Worm (Caenorhabditis elegans) whole organism, L4 larva: ENCODE data around the gene C49H3.3.

ENCODE experiments used
- D1046.2 ChIP-seq: fragments of 200-800 bp; sonication (Bioruptor generic); IDR thresholded peaks from 2 replicates; pipeline ENCODE4 v1.3.6; 2022; ENCODE audit warnings: missing genetic modification characterization, missing compliant biosample characterization
- F10B5.3 ChIP-seq: sonication (generic microtip); optimal IDR thresholded peaks from 2 replicates; lab custom pipeline; 2016; ENCODE audit warnings: mild to moderate bottlenecking, missing genetic modification characterization, missing compliant biosample characterization
- F37D6.2 ChIP-seq: sonication (generic microtip); optimal IDR thresholded peaks from 2 replicates; lab custom pipeline; 2016; ENCODE audit warnings: mild to moderate bottlenecking, missing genetic modification characterization, missing compliant biosample characterization
- F44E2.7 ChIP-seq: fragments of 200-800 bp; sonication (Bioruptor generic); IDR thresholded peaks from 2 replicates; pipeline ENCODE4 v2.1.2; 2022; ENCODE audit warnings: missing genetic modification characterization, missing compliant biosample characterization
- F49E8.2 ChIP-seq: sonication (generic microtip); optimal IDR thresholded peaks from 2 replicates; lab custom pipeline; 2016; ENCODE audit warnings: missing compliant biosample characterization, mild to moderate bottlenecking, missing genetic modification characterization, borderline replicate concordance
- T20F7.1 ChIP-seq: fragments of 200-800 bp; sonication (Bioruptor generic); optimal IDR thresholded peaks from 2 replicates; lab custom pipeline; 2018; ENCODE audit warnings: mild to moderate bottlenecking, missing genetic modification characterization, missing compliant biosample characterization
- T26A8.4 ChIP-seq: fragments of 200-800 bp; sonication (Bioruptor generic); IDR thresholded peaks from 2 replicates; pipeline ENCODE4 v1.3.6; 2022; ENCODE audit warnings: missing genetic modification characterization, missing compliant biosample characterization
- Y48G9A.11 ChIP-seq: fragments of 200-800 bp; sonication (Bioruptor generic); IDR thresholded peaks from 2 replicates; pipeline ENCODE4 v1.3.6; 2022; ENCODE audit warnings: missing genetic modification reagents, missing genetic modification characterization, missing compliant biosample characterization
- Y5F2A.4 ChIP-seq: fragments of 200-800 bp; sonication (Bioruptor generic); optimal IDR thresholded peaks from 2 replicates; lab custom pipeline; 2018; ENCODE audit warnings: mild to moderate bottlenecking, missing genetic modification characterization, missing compliant biosample characterization
- ZK546.5 ChIP-seq, 2 experiments: sonication (generic microtip); optimal IDR thresholded peaks; 2 replicates each; lab custom pipeline; 2017; ENCODE audit warnings: missing biosample characterization in 2 of 2, missing genetic modification characterization in 2 of 2
- attf-4 ChIP-seq: sonication (generic microtip); optimal IDR thresholded peaks from 3 replicates; lab custom pipeline; 2017; ENCODE audit warnings: missing biosample characterization, missing genetic modification characterization
- ceh-20 ChIP-seq: fragments of 200-800 bp; sonication (Bioruptor generic); IDR thresholded peaks from 2 replicates; pipeline ENCODE4 v1.3.6; 2022; ENCODE audit warnings: missing genetic modification reagents, missing genetic modification characterization, missing compliant biosample characterization
- ceh-32 ChIP-seq: sonication (generic microtip); optimal IDR thresholded peaks from 2 replicates; lab custom pipeline; 2016; ENCODE audit warnings: mild to moderate bottlenecking, missing genetic modification characterization, missing compliant biosample characterization; ENCODE audit not compliant: poor library complexity
- ces-1 ChIP-seq: fragments of 150-350 bp; sonication (generic microtip); optimal IDR thresholded peaks from 4 replicates; lab custom pipeline; 2014; ENCODE audit warnings: missing biosample characterization, missing genetic modification reagents, missing genetic modification characterization
- ctbp-1 ChIP-seq: fragments of 200-800 bp; sonication (Bioruptor generic); IDR thresholded peaks from 2 replicates; pipeline ENCODE4 v1.3.6; 2022; ENCODE audit warnings: missing genetic modification reagents, missing genetic modification characterization, missing compliant biosample characterization
- dve-1 ChIP-seq: sonication (generic microtip); optimal IDR thresholded peaks from 2 replicates; lab custom pipeline; 2017; ENCODE audit warnings: antibody characterized with exemption, mild to moderate bottlenecking, missing genetic modification characterization, missing compliant biosample characterization; ENCODE audit not compliant: insufficient read depth
- hif-1 ChIP-seq, 2 experiments: sonication (generic microtip); optimal IDR thresholded peaks; 2 replicates each; lab custom pipeline; 2016 to 2017; ENCODE audit warnings: missing compliant biosample characterization in 2 of 2, missing genetic modification characterization in 2 of 2, missing genetic modification reagents in 2 of 2, missing genotype in 2 of 2, mild to moderate bottlenecking in 1 of 2
- hlh-11 ChIP-seq: fragments of 200-800 bp; sonication (Bioruptor generic); optimal IDR thresholded peaks from 2 replicates; lab custom pipeline; 2018; ENCODE audit warnings: mild to moderate bottlenecking, missing genetic modification characterization, missing compliant biosample characterization
- hlh-30 ChIP-seq: sonication (generic microtip); optimal IDR thresholded peaks from 2 replicates; lab custom pipeline; 2017; ENCODE audit warnings: antibody characterized with exemption, mild to moderate bottlenecking, missing genetic modification characterization, missing compliant biosample characterization; ENCODE audit not compliant: insufficient read depth
- hmg-1.1 ChIP-seq: fragments of 200-800 bp; sonication (Bioruptor generic); IDR thresholded peaks from 2 replicates; pipeline ENCODE4 v1.3.6; 2022; ENCODE audit warnings: missing genetic modification reagents, missing genetic modification characterization, missing compliant biosample characterization
- lim-7 ChIP-seq: fragments of 200-800 bp; sonication (Bioruptor generic); IDR thresholded peaks from 2 replicates; pipeline ENCODE4 v1.3.6; 2022; ENCODE audit warnings: missing genetic modification characterization, missing compliant biosample characterization
- lin-13 ChIP-seq: fragments of 150-350 bp; optimal IDR thresholded peaks from 2 replicates; lab custom pipeline; 2014; ENCODE audit warnings: missing biosample characterization, missing genetic modification reagents, missing genetic modification characterization
- lin-29 ChIP-seq: fragments of 200-800 bp; sonication (Bioruptor generic); IDR thresholded peaks from 2 replicates; pipeline ENCODE4 v1.3.6; 2022; ENCODE audit warnings: missing genetic modification reagents, missing genetic modification characterization, missing compliant biosample characterization
- lin-38 ChIP-seq: fragments of 200-800 bp; sonication (Bioruptor generic); IDR thresholded peaks from 2 replicates; pipeline ENCODE4 v1.3.6; 2022; ENCODE audit warnings: missing genetic modification reagents, missing genetic modification characterization, missing compliant biosample characterization
- lsy-2 ChIP-seq, 2 experiments: fragments of 150-350 bp in 1 of 2; sonication (generic microtip) in 1 of 2; optimal IDR thresholded peaks; 2 replicates each; lab custom pipeline; 2014 to 2017; ENCODE audit warnings: missing biosample characterization in 2 of 2, missing genetic modification characterization in 2 of 2
- madf-9 ChIP-seq: fragments of 200-800 bp; sonication (Bioruptor generic); conservative IDR thresholded peaks from 2 replicates; pipeline ENCODE4 v1.3.6; 2022; ENCODE audit warnings: missing genetic modification reagents, missing genetic modification characterization, missing compliant biosample characterization
- mdt-29 ChIP-seq: fragments of 200-800 bp; sonication (Bioruptor generic); IDR thresholded peaks from 2 replicates; pipeline ENCODE4 v1.3.6; 2022; ENCODE audit warnings: missing genetic modification reagents, missing genetic modification characterization, missing compliant biosample characterization
- mep-1 ChIP-seq: fragments of 150-350 bp; sonication (generic microtip); optimal IDR thresholded peaks from 3 replicates; lab custom pipeline; 2014; ENCODE audit warnings: missing biosample characterization, missing genetic modification characterization
- mes-2 ChIP-seq: sonication (generic microtip); optimal IDR thresholded peaks from 2 replicates; lab custom pipeline; 2016; ENCODE audit warnings: missing genotype, mild to moderate bottlenecking, missing genetic modification characterization, missing compliant biosample characterization; ENCODE audit not compliant: poor library complexity, severe bottlenecking
- mxl-2 ChIP-seq: fragments of 200-800 bp; sonication (Bioruptor generic); conservative IDR thresholded peaks from 2 replicates; pipeline ENCODE4 v1.3.6; 2022; ENCODE audit warnings: missing genetic modification reagents, missing genetic modification characterization, missing compliant biosample characterization
- nhr-102 ChIP-seq: sonication (generic microtip); optimal IDR thresholded peaks from 2 replicates; lab custom pipeline; 2016; ENCODE audit warnings: mild to moderate bottlenecking, missing genetic modification characterization, moderate library complexity, missing compliant biosample characterization
- nhr-11 ChIP-seq: fragments of 150-350 bp; optimal IDR thresholded peaks from 2 replicates; lab custom pipeline; 2014; ENCODE audit warnings: missing biosample characterization, missing genetic modification characterization
- nhr-111 ChIP-seq: fragments of 200-800 bp; sonication (Bioruptor generic); optimal IDR thresholded peaks from 2 replicates; lab custom pipeline; 2018; ENCODE audit warnings: mild to moderate bottlenecking, missing genetic modification characterization, missing compliant biosample characterization
- nhr-237 ChIP-seq: sonication (generic microtip); optimal IDR thresholded peaks from 2 replicates; lab custom pipeline; 2017; ENCODE audit warnings: missing biosample characterization, missing genetic modification characterization
- nhr-25 ChIP-seq: sonication (generic microtip); optimal IDR thresholded peaks from 2 replicates; lab custom pipeline; 2017; ENCODE audit warnings: missing genetic modification characterization, mild to moderate bottlenecking, missing compliant biosample characterization, antibody characterized with exemption, moderate library complexity, borderline replicate concordance; ENCODE audit not compliant: insufficient read depth
- nhr-48 ChIP-seq: sonication (generic microtip); optimal IDR thresholded peaks from 2 replicates; lab custom pipeline; 2016; ENCODE audit warnings: mild to moderate bottlenecking, missing genetic modification characterization, missing compliant biosample characterization
- nhr-77 ChIP-seq: fragments of 150-350 bp; optimal IDR thresholded peaks from 2 replicates; lab custom pipeline; 2014; ENCODE audit warnings: missing biosample characterization, missing genetic modification characterization
- rbr-2 ChIP-seq: sonication (generic microtip); optimal IDR thresholded peaks from 2 replicates; lab custom pipeline; 2016; ENCODE audit warnings: missing genotype, missing genetic modification characterization, missing compliant biosample characterization
- set-16 ChIP-seq: fragments of 200-800 bp; sonication (Bioruptor generic); IDR thresholded peaks from 2 replicates; pipeline ENCODE4 v1.3.6; 2022; ENCODE audit warnings: missing genetic modification reagents, missing genetic modification characterization, missing compliant biosample characterization
- snpc-1.2 ChIP-seq: fragments of 200-800 bp; sonication (Bioruptor generic); IDR thresholded peaks from 2 replicates; pipeline ENCODE4 v1.3.6; 2022; ENCODE audit warnings: missing genetic modification reagents, missing genetic modification characterization, missing compliant biosample characterization
- spr-3 ChIP-seq: fragments of 200-800 bp; sonication (Bioruptor generic); optimal IDR thresholded peaks from 2 replicates; lab custom pipeline; 2018; ENCODE audit warnings: mild to moderate bottlenecking, missing genetic modification characterization, missing compliant biosample characterization
- unc-130 ChIP-seq: sonication (generic microtip); optimal IDR thresholded peaks from 2 replicates; lab custom pipeline; 2016; ENCODE audit warnings: missing genetic modification reagents, missing genetic modification characterization, missing compliant biosample characterization
- unc-39 ChIP-seq: sonication (generic microtip); optimal IDR thresholded peaks from 2 replicates; lab custom pipeline; 2017; ENCODE audit warnings: missing biosample characterization, missing genetic modification characterization
- vab-7 ChIP-seq: fragments of 200-800 bp; sonication (Bioruptor generic); IDR thresholded peaks from 2 replicates; pipeline ENCODE4 v1.3.6; 2022; ENCODE audit warnings: missing genetic modification reagents, missing genetic modification characterization, missing compliant biosample characterization
- zag-1 ChIP-seq: fragments of 150-350 bp; optimal IDR thresholded peaks from 2 replicates; lab custom pipeline; 2014; ENCODE audit warnings: missing biosample characterization, missing genetic modification characterization
- zip-2 ChIP-seq: fragments of 150-350 bp; optimal IDR thresholded peaks from 2 replicates; lab custom pipeline; 2014; ENCODE audit warnings: missing biosample characterization, missing genetic modification characterization

Gene C49H3.3

ce11 chrIV:7906643-7907042, 17.5 kb upstream of the C49H3.3 start:
- no peak for TF ChIP-seq nhr-77
- TF ChIP-seq zip-2 (tag; lab: Kevin White, UChicago), result no peak
- no peak for TF ChIP-seq hlh-11 (tag; lab: Kevin White, UChicago)
- no peak for TF ChIP-seq D1046.2 (GFP tag; lab: Robert Waterston, UW)
- no peak for TF ChIP-seq nhr-102 (tag; lab: Kevin White, UChicago)
- no peak for TF ChIP-seq spr-3 (GFP tag; lab: Kevin White, UChicago)
- no peak for TF ChIP-seq Y5F2A.4 (GFP tag; lab: Kevin White, UChicago)
- no peak for TF ChIP-seq lin-29 (GFP tag; lab: Robert Waterston, UW)

ce11 chrIV:7909455-7910141, 14.6 kb upstream of the C49H3.3 start:
- TF ChIP-seq F37D6.2 (tag; lab: Kevin White, UChicago), result no peak
- peak; percentile 21; the same call in 1 of the 2 replicates for TF ChIP-seq set-16
- peak in 1 of 2 experiments; percentile 52 for TF ChIP-seq lsy-2 (tag; optimal IDR thresholded peaks at IDR 0.05; lab: Kevin White, UChicago)
- TF ChIP-seq hmg-1.1 (GFP tag; lab: Robert Waterston, UW), result 0 out of 2 replicates have a peak, but pooled peaks have one; percentile 33
- no peak for TF ChIP-seq ces-1 (GFP tag; lab: Kevin White, UChicago)
- TF ChIP-seq nhr-111, result no peak
- peak; percentile 31 for TF ChIP-seq mep-1
- TF ChIP-seq nhr-237, result no peak
- no peak for TF ChIP-seq nhr-25 (tag; lab: Kevin White, UChicago)
- no peak for TF ChIP-seq unc-39
- TF ChIP-seq ctbp-1, result no peak
- no peak for TF ChIP-seq zag-1 (tag; lab: Kevin White, UChicago)
- TF ChIP-seq attf-4, result no peak
- TF ChIP-seq F10B5.3 (tag; lab: Kevin White, UChicago), result no peak
- TF ChIP-seq dve-1 (tag; lab: Kevin White, UChicago), result peak; percentile 2
- TF ChIP-seq ceh-20 (GFP tag; lab: Robert Waterston, UW), result no peak
- TF ChIP-seq ceh-32 (tag; lab: Kevin White, UChicago), result no peak
- TF ChIP-seq lin-38, result peak; percentile 16; the same call in 1 of the 2 replicates
- peak; percentile 45 for TF ChIP-seq mes-2 (tag; lab: Kevin White, UChicago)
- TF ChIP-seq mdt-29, result no peak
- no peak for TF ChIP-seq lim-7
- TF ChIP-seq ZK546.5 (tag; optimal IDR thresholded peaks at IDR 0.05; lab: Kevin White, UChicago), result no peak
- TF ChIP-seq rbr-2 (tag; lab: Kevin White, UChicago), result peak; percentile 21
- TF ChIP-seq Y5F2A.4 (GFP tag; lab: Kevin White, UChicago), result no peak
- no peak for TF ChIP-seq T26A8.4 (GFP tag; lab: Robert Waterston, UW)
- TF ChIP-seq hlh-11 (tag; lab: Kevin White, UChicago), result no peak
- peak; percentile 64 for TF ChIP-seq hlh-30 (tag; lab: Kevin White, UChicago)
- no peak for TF ChIP-seq hif-1 (tag; optimal IDR thresholded peaks at IDR 0.05; lab: Kevin White, UChicago)
- TF ChIP-seq snpc-1.2 (GFP tag; lab: Robert Waterston, UW), result 0 out of 2 replicates have a peak, but pooled peaks have one; percentile 28
- TF ChIP-seq nhr-11 (tag; lab: Kevin White, UChicago), result no peak
- no peak for TF ChIP-seq Y48G9A.11 (GFP tag; lab: Robert Waterston, UW)
- TF ChIP-seq F44E2.7, result no peak
- TF ChIP-seq lin-13 (GFP tag; lab: Kevin White, UChicago), result no peak
- no peak for TF ChIP-seq madf-9 (GFP tag; lab: Robert Waterston, UW)
- TF ChIP-seq mxl-2, result no peak
- no peak for TF ChIP-seq nhr-48 (tag; lab: Kevin White, UChicago)
- peak; percentile 14 for TF ChIP-seq T20F7.1
- no peak for TF ChIP-seq zip-2 (tag; lab: Kevin White, UChicago)
- 0 out of 2 replicates have a peak, but pooled peaks have one; percentile 14 for TF ChIP-seq vab-7
- TF ChIP-seq unc-130 (GFP tag; lab: Kevin White, UChicago), result no peak
- TF ChIP-seq F49E8.2, result no peak
